Fruit fly (Drosophila melanogaster) whole organism, prepupa: ENCODE data around the gene nebu.

Experiments
- Blimp-1 ChIP-seq: fragments of 200-800 bp; sonication (Bioruptor generic); optimal IDR thresholded peaks from 3 replicates; lab custom pipeline; 2017; ENCODE audit warnings: missing biosample characterization, missing genetic modification characterization, mild to moderate bottlenecking, moderate library complexity, missing genetic modification reagents
- CG10669 ChIP-seq: fragments of 200-800 bp; sonication (Bioruptor generic); optimal IDR thresholded peaks from 3 replicates; lab custom pipeline; 2018; ENCODE audit warnings: missing biosample characterization, mild to moderate bottlenecking, missing genetic modification characterization, moderate library complexity
- CG11762 ChIP-seq: fragments of 200-800 bp; sonication (Bioruptor generic); optimal IDR thresholded peaks from 3 replicates; lab custom pipeline; 2016; ENCODE audit warnings: missing biosample characterization, missing genetic modification characterization; ENCODE audit not compliant: insufficient read depth
- CG11902 ChIP-seq: fragments of 200-800 bp; sonication (Bioruptor generic); optimal IDR thresholded peaks from 3 replicates; lab custom pipeline; 2016; ENCODE audit warnings: missing biosample characterization, missing genetic modification characterization
- CG15336 ChIP-seq: fragments of 200-800 bp; sonication (Bioruptor generic); IDR thresholded peaks from 2 replicates; pipeline ENCODE4 v1.3.6; 2022; ENCODE audit warnings: missing biosample characterization, missing genetic modification characterization
- CG1621 ChIP-seq: fragments of 200-800 bp; sonication (Bioruptor generic); optimal IDR thresholded peaks from 3 replicates; lab custom pipeline; 2018; ENCODE audit warnings: missing biosample characterization, mild to moderate bottlenecking, missing genetic modification characterization
- CG16779 ChIP-seq: fragments of 200-800 bp; sonication (Bioruptor generic); optimal IDR thresholded peaks from 3 replicates; lab custom pipeline; 2017; ENCODE audit warnings: missing biosample characterization, mild to moderate bottlenecking, missing genetic modification characterization
- CG3032 ChIP-seq: fragments of 200-800 bp; optimal IDR thresholded peaks from 2 replicates; lab custom pipeline; 2019; ENCODE audit warnings: missing biosample characterization, mild to moderate bottlenecking, missing genetic modification characterization, moderate library complexity
- CG31627 ChIP-seq: fragments of 200-800 bp; sonication (Bioruptor generic); optimal IDR thresholded peaks from 3 replicates; lab custom pipeline; 2016; ENCODE audit warnings: missing biosample characterization, missing genetic modification characterization
- CG32006 ChIP-seq: fragments of 200-800 bp; sonication (Bioruptor generic); optimal IDR thresholded peaks from 3 replicates; lab custom pipeline; 2017; ENCODE audit warnings: missing biosample characterization, mild to moderate bottlenecking, missing genetic modification characterization
- CG34406 ChIP-seq: fragments of 200-800 bp; sonication (Bioruptor generic); optimal IDR thresholded peaks from 3 replicates; lab custom pipeline; 2016; ENCODE audit warnings: missing biosample characterization, missing genetic modification characterization
- CG3919 ChIP-seq: fragments of 200-800 bp; sonication (Bioruptor generic); optimal IDR thresholded peaks from 3 replicates; lab custom pipeline; 2016; ENCODE audit warnings: missing biosample characterization, missing genetic modification characterization
- CG6163 ChIP-seq: fragments of 200-800 bp; sonication (Bioruptor generic); IDR thresholded peaks from 3 replicates; pipeline ENCODE4 v1.3.6; 2022; ENCODE audit warnings: missing biosample characterization, missing genetic modification characterization
- CG6276 ChIP-seq: fragments of 200-800 bp; sonication (Bioruptor generic); optimal IDR thresholded peaks from 2 replicates; lab custom pipeline; 2017; ENCODE audit warnings: missing biosample characterization, mild to moderate bottlenecking, missing genetic modification characterization
- CG6792 ChIP-seq: fragments of 200-800 bp; sonication (Bioruptor generic); optimal IDR thresholded peaks from 3 replicates; lab custom pipeline; 2016; ENCODE audit warnings: missing biosample characterization, missing genetic modification characterization
- CG8119 ChIP-seq: fragments of 200-800 bp; sonication (Bioruptor generic); IDR thresholded peaks from 3 replicates; pipeline ENCODE4 v1.3.6; 2022; ENCODE audit warnings: missing biosample characterization, missing genetic modification characterization
- CG8319 ChIP-seq: fragments of 200-800 bp; sonication (Bioruptor generic); optimal IDR thresholded peaks from 3 replicates; lab custom pipeline; 2016; ENCODE audit warnings: missing biosample characterization, missing genetic modification characterization
- CG9139 ChIP-seq: fragments of 200-800 bp; sonication (Bioruptor generic); optimal IDR thresholded peaks from 3 replicates; lab custom pipeline; 2017; ENCODE audit warnings: missing biosample characterization, mild to moderate bottlenecking, missing genetic modification characterization
- Eip75B ChIP-seq: fragments of 200-800 bp; sonication (Bioruptor generic); optimal IDR thresholded peaks from 3 replicates; lab custom pipeline; 2016; ENCODE audit warnings: missing biosample characterization, missing genetic modification characterization
- Eip78C ChIP-seq: fragments of 200-800 bp; sonication (Bioruptor generic); peaks from one replicate; lab custom pipeline; 2016; ENCODE audit warnings: missing biosample characterization, missing genetic modification characterization
- Eip93F ChIP-seq: fragments of 200-800 bp; sonication (Bioruptor generic); optimal IDR thresholded peaks from 2 replicates; lab custom pipeline; 2016; ENCODE audit warnings: missing biosample characterization, mild to moderate bottlenecking, missing genetic modification characterization
- Ets21C ChIP-seq: fragments of 200-800 bp; sonication (Bioruptor generic); optimal IDR thresholded peaks from 3 replicates; lab custom pipeline; 2016; ENCODE audit warnings: missing biosample characterization, missing genetic modification characterization
- Gug ChIP-seq: fragments of 200-800 bp; sonication (Bioruptor generic); IDR thresholded peaks from 2 replicates; pipeline ENCODE4 v1.3.6; 2022; ENCODE audit warnings: missing biosample characterization, missing genetic modification characterization
- Hr38 ChIP-seq: sonication (Bioruptor generic); optimal IDR thresholded peaks from 2 replicates; lab custom pipeline; 2016; ENCODE audit warnings: missing biosample characterization, missing genetic modification characterization
- Hr39 ChIP-seq: fragments of 200-800 bp; sonication (Bioruptor generic); optimal IDR thresholded peaks from 2 replicates; lab custom pipeline; 2016; ENCODE audit warnings: missing biosample characterization, missing genetic modification characterization
- Lpt ChIP-seq: fragments of 200-800 bp; sonication (Bioruptor generic); optimal IDR thresholded peaks from 3 replicates; lab custom pipeline; 2016; ENCODE audit warnings: missing biosample characterization, missing genetic modification characterization
- OdsH ChIP-seq: fragments of 200-800 bp; sonication (Bioruptor generic); optimal IDR thresholded peaks from 3 replicates; lab custom pipeline; 2016; ENCODE audit warnings: missing biosample characterization, missing genetic modification characterization
- Sox14 ChIP-seq: fragments of 200-800 bp; sonication (Bioruptor generic); optimal IDR thresholded peaks from 3 replicates; lab custom pipeline; 2016; ENCODE audit warnings: missing biosample characterization, missing genetic modification characterization
- Sox15 ChIP-seq: fragments of 200-800 bp; sonication (Bioruptor generic); optimal IDR thresholded peaks from 3 replicates; lab custom pipeline; 2016; ENCODE audit warnings: missing biosample characterization, missing genetic modification characterization
- acj6 ChIP-seq: fragments of 200-800 bp; sonication (Bioruptor generic); optimal IDR thresholded peaks from 3 replicates; lab custom pipeline; 2016; ENCODE audit warnings: missing biosample characterization, missing genetic modification characterization
- cyc ChIP-seq: fragments of 200-800 bp; sonication (Bioruptor generic); optimal IDR thresholded peaks from 3 replicates; lab custom pipeline; 2016; ENCODE audit warnings: missing biosample characterization, missing genetic modification characterization
- dsx ChIP-seq: fragments of 200-800 bp; optimal IDR thresholded peaks from 3 replicates; lab custom pipeline; 2019; ENCODE audit warnings: missing biosample characterization, mild to moderate bottlenecking, missing genetic modification characterization, moderate library complexity; ENCODE audit not compliant: poor library complexity, severe bottlenecking
- eg ChIP-seq: fragments of 200-800 bp; sonication (Bioruptor generic); IDR thresholded peaks from 3 replicates; pipeline ENCODE4 v1.3.6; 2022; ENCODE audit warnings: missing biosample characterization, missing genetic modification characterization
- fd59A ChIP-seq: fragments of 200-800 bp; sonication (Bioruptor generic); optimal IDR thresholded peaks from 2 replicates; lab custom pipeline; 2017; ENCODE audit warnings: missing biosample characterization, mild to moderate bottlenecking, missing genetic modification characterization, missing genetic modification reagents
- fd85E ChIP-seq: fragments of 200-800 bp; sonication (Bioruptor generic); optimal IDR thresholded peaks from 3 replicates; lab custom pipeline; 2016; ENCODE audit warnings: missing biosample characterization, missing genetic modification characterization
- fkh ChIP-seq: fragments of 200-800 bp; sonication (Bioruptor generic); optimal IDR thresholded peaks from 3 replicates; lab custom pipeline; 2017; ENCODE audit warnings: missing biosample characterization, mild to moderate bottlenecking, missing genetic modification characterization, moderate library complexity
- net ChIP-seq: fragments of 200-800 bp; sonication (Bioruptor generic); optimal IDR thresholded peaks from 3 replicates; lab custom pipeline; 2016; ENCODE audit warnings: missing biosample characterization, missing genetic modification characterization
- spab ChIP-seq: fragments of 200-800 bp; sonication (Bioruptor generic); optimal IDR thresholded peaks from 2 replicates; lab custom pipeline; 2017; ENCODE audit warnings: missing biosample characterization, mild to moderate bottlenecking, missing genetic modification characterization, missing genetic modification reagents
- svp ChIP-seq: fragments of 200-800 bp; sonication (Bioruptor generic); peaks from one replicate; lab custom pipeline; 2016; ENCODE audit warnings: missing biosample characterization, missing genetic modification characterization

nebu gene

dm6 chr3L:12802443-12802865 is 40.5 kb downstream of the nebu start (continued):
- TF ChIP-seq Eip93F (GFP tag; lab: Kevin White, UChicago) (peak; percentile 24), cyc (GFP tag; lab: Kevin White, UChicago) (no peak), CG6163 (peak; percentile 86), svp (GFP tag; lab: Kevin White, UChicago) (no peak), CG8319 (GFP tag; lab: Kevin White, UChicago) (no peak), CG1621 (tag; lab: Kevin White, UChicago) (no peak), Blimp-1 (no peak), CG15336 (GFP tag; lab: Robert Waterston, UW) (peak; percentile 84), CG3032 (no peak), Sox15 (GFP tag; lab: Kevin White, UChicago) (no peak), Hr39 (GFP tag; lab: Kevin White, UChicago) (no peak), OdsH (peak; percentile 52), CG11762 (GFP tag; lab: Kevin White, UChicago) (peak; percentile 49), CG31627 (no peak), CG16779 (tag; lab: Kevin White, UChicago) (peak; percentile 77), Hr38 (GFP tag; lab: Kevin White, UChicago) (no peak), spab (no peak), CG34406 (GFP tag; lab: Kevin White, UChicago) (no peak), acj6 (GFP tag; lab: Kevin White, UChicago) (peak; percentile 18), CG10669 (no peak), Lpt (GFP tag; lab: Kevin White, UChicago) (peak; percentile 78), fd59A (GFP tag; lab: Kevin White, UChicago) (no peak), fkh (GFP tag; lab: Kevin White, UChicago) (peak; percentile 52), fd85E (GFP tag; lab: Kevin White, UChicago) (no peak), CG3919 (GFP tag; lab: Kevin White, UChicago) (no peak), net (peak; percentile 63), CG11902 (no peak), Eip75B (no peak), Eip78C (GFP tag; lab: Kevin White, UChicago) (peak; percentile 75), CG9139 (GFP tag; lab: Kevin White, UChicago) (no peak), CG6792 (GFP tag; lab: Kevin White, UChicago) (peak; percentile 10), Gug (GFP tag; lab: Robert Waterston, UW) (peak; percentile 76), dsx (GFP tag; lab: Kevin White, UChicago) (no peak), CG6276 (GFP tag; lab: Kevin White, UChicago) (peak; percentile 95)

DNA sequence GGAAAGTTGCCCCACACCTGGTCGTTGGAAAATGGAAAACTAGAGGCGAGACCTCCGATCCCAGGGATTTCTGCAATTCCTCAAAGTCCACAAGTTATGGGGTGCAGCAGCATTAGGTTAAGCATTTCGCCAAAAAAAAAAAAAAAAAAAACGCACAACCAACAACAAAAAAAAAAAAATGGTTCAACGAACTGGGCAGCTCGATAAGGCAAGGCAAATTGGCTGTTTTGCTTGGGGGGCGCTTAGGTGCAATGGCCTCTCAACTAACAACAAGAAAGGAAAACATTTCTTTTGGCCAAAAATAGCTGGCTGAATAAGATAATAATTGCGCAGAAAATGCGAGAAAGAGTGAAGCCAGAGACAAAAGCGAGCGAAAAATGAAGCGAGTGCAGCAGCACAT is 42.7 kb downstream of the nebu start:
- TF ChIP-seq CG15336 (GFP tag; lab: Robert Waterston, UW) (peak; percentile 30; the same call in 1 of the 2 replicates), CG3032 (no peak), Hr38 (GFP tag; lab: Kevin White, UChicago) (no peak), svp (GFP tag; lab: Kevin White, UChicago) (peak; percentile 7), CG8119 (GFP tag; lab: Robert Waterston, UW) (peak; percentile 40; the same call in 1 of the 3 replicates), CG32006 (GFP tag; lab: Kevin White, UChicago) (peak; percentile 19), eg (GFP tag; lab: Robert Waterston, UW) (peak; percentile 44; the same call in 1 of the 3 replicates)

DNA sequence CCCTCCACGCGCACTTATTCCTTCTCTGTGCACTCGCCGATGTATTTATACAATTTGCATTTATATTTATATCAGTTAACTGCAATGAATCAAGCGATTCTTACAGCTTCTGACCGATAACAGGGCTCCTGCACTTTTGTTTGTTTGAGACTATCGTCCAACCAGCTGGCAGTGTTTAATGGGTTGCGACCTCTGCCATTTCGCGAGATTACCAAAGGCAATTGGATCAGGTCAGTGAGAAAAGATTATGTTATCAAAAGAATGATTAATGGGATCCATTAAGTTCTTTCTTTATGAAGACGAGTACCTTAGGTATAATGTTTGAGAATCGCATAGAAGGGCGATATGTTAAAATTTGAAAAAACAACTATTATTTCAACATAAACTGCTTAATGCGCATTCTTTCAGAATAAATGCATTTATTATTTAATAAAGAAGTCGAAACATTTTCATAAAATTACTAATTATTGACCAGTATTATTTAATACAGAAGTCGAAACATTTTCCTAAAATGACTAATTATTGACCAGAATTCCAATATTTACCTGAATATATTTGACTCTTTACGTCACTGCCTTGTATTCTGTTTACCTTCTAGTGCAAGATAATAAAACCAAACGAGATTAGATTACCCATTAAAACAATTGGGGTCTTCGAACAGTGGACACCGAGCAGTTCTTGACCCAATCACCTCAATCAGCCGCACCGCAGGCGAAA is 43.3 kb downstream of the nebu start:
- TF ChIP-seq Ets21C (GFP tag; lab: Kevin White, UChicago) (no peak), cyc (GFP tag; lab: Kevin White, UChicago) (no peak), Sox14 (GFP tag; lab: Kevin White, UChicago) (no peak), svp (GFP tag; lab: Kevin White, UChicago) (peak; percentile 99)
